Fruit fly (Drosophila melanogaster) whole organism, embryonic: ENCODE measurements around the gene Uba4.

Experiments
- Asciz ChIP-seq: fragments of 200-800 bp; sonication (Bioruptor generic); optimal IDR thresholded peaks from 2 replicates; lab custom pipeline; 2017; ENCODE audit warnings: missing biosample characterization, mild to moderate bottlenecking, missing genetic modification characterization, missing genetic modification reagents
- B-H2 ChIP-seq: fragments of 200-800 bp; sonication (Bioruptor generic); optimal IDR thresholded peaks from 2 replicates; lab custom pipeline; 2018; ENCODE audit warnings: missing biosample characterization, mild to moderate bottlenecking, missing genetic modification characterization
- CG10274 ChIP-seq: fragments of 200-800 bp; sonication (Bioruptor generic); optimal IDR thresholded peaks from 3 replicates; lab custom pipeline; 2017; ENCODE audit warnings: missing biosample characterization, mild to moderate bottlenecking, missing genetic modification characterization
- CG10959 ChIP-seq: fragments of 200-800 bp; sonication (Bioruptor generic); IDR thresholded peaks from 2 replicates; pipeline ENCODE4 v1.3.6; 2022; ENCODE audit warnings: missing biosample characterization, missing genetic modification characterization
- CG10979 ChIP-seq: fragments of 200-800 bp; sonication (Bioruptor generic); optimal IDR thresholded peaks from 2 replicates; lab custom pipeline; 2018; ENCODE audit warnings: missing biosample characterization, mild to moderate bottlenecking, missing genetic modification characterization, moderate library complexity
- CG11398 ChIP-seq: fragments of 200-800 bp; sonication (Bioruptor generic); optimal IDR thresholded peaks from 2 replicates; lab custom pipeline; 2016; ENCODE audit warnings: missing biosample characterization, missing genetic modification characterization
- CG11560 ChIP-seq: fragments of 200-800 bp; sonication (Bioruptor generic); IDR thresholded peaks from 3 replicates; pipeline ENCODE4 v1.3.6; 2022; ENCODE audit warnings: missing biosample characterization, missing genetic modification characterization
- CG13424 ChIP-seq: fragments of 200-800 bp; sonication (Bioruptor generic); optimal IDR thresholded peaks from 2 replicates; lab custom pipeline; 2019; ENCODE audit warnings: missing biosample characterization, mild to moderate bottlenecking, missing genetic modification characterization, moderate library complexity
- CG1602 ChIP-seq: fragments of 200-800 bp; sonication (Bioruptor generic); optimal IDR thresholded peaks from 3 replicates; lab custom pipeline; 2016; ENCODE audit warnings: missing biosample characterization, missing genetic modification characterization
- CG1647 ChIP-seq: fragments of 200-800 bp; sonication (Bioruptor generic); optimal IDR thresholded peaks from 3 replicates; lab custom pipeline; 2016; ENCODE audit warnings: missing biosample characterization, missing genetic modification characterization
- CG17359 ChIP-seq: fragments of 200-800 bp; sonication (Bioruptor generic); optimal IDR thresholded peaks from 3 replicates; lab custom pipeline; 2018; ENCODE audit warnings: missing biosample characterization, mild to moderate bottlenecking, missing genetic modification characterization, moderate library complexity
- CG18262 ChIP-seq: fragments of 200-800 bp; optimal IDR thresholded peaks from 3 replicates; lab custom pipeline; 2019; ENCODE audit warnings: missing biosample characterization, mild to moderate bottlenecking, missing genetic modification characterization, moderate library complexity
- CG2116 ChIP-seq: fragments of 200-800 bp; sonication (Bioruptor generic); optimal IDR thresholded peaks from 3 replicates; lab custom pipeline; 2018; ENCODE audit warnings: missing biosample characterization, mild to moderate bottlenecking, missing genetic modification characterization
- CG31365 ChIP-seq: fragments of 200-800 bp; sonication (Bioruptor generic); optimal IDR thresholded peaks from 2 replicates; lab custom pipeline; 2018; ENCODE audit warnings: missing biosample characterization, mild to moderate bottlenecking, missing genetic modification characterization
- CG4820 ChIP-seq: fragments of 200-800 bp; sonication (Bioruptor generic); optimal IDR thresholded peaks from 3 replicates; lab custom pipeline; 2016; ENCODE audit warnings: missing biosample characterization, missing genetic modification characterization
- CTCF ChIP-seq: fragments of 200-800 bp; sonication (Bioruptor generic); optimal IDR thresholded peaks from 2 replicates; lab custom pipeline; 2017; ENCODE audit warnings: missing biosample characterization, mild to moderate bottlenecking, missing genetic modification characterization, moderate library complexity
- Dip2 ChIP-seq: fragments of 200-800 bp; sonication (Bioruptor generic); IDR thresholded peaks from 2 replicates; pipeline ENCODE4 v1.3.6; 2022; ENCODE audit warnings: missing biosample characterization, missing genetic modification characterization
- Doc2 ChIP-seq: fragments of 200-800 bp; sonication (Bioruptor generic); IDR thresholded peaks from 2 replicates; pipeline ENCODE4 v1.3.6; 2022; ENCODE audit warnings: missing biosample characterization, missing genetic modification characterization
- Eip74EF ChIP-seq, 2 experiments: fragments of 200-800 bp in 1 of 2; fragments of >200 bp in 1 of 2; sonication (Bioruptor generic) in 1 of 2; optimal IDR thresholded peaks; 2 replicates each; lab custom pipeline; 2017 to 2019; ENCODE audit warnings: missing biosample characterization in 2 of 2, missing genetic modification characterization in 2 of 2, mild to moderate bottlenecking in 1 of 2, moderate library complexity in 1 of 2
- Fer1 ChIP-seq: fragments of 200-800 bp; sonication (Bioruptor generic); optimal IDR thresholded peaks from 2 replicates; lab custom pipeline; 2017; ENCODE audit warnings: missing biosample characterization, mild to moderate bottlenecking, missing genetic modification characterization
- Gsc ChIP-seq: fragments of 200-800 bp; sonication (Bioruptor generic); IDR thresholded peaks from 2 replicates; pipeline ENCODE4 v1.3.6; 2022; ENCODE audit warnings: missing biosample characterization, missing genetic modification characterization
- Gug ChIP-seq: fragments of 200-800 bp; sonication (Bioruptor generic); IDR thresholded peaks from 4 replicates; pipeline ENCODE4 v1.3.6; 2022; ENCODE audit warnings: missing biosample characterization, missing genetic modification characterization
- H2.0 ChIP-seq: fragments of 200-800 bp; sonication (Bioruptor generic); IDR thresholded peaks from 2 replicates; pipeline ENCODE4 v1.3.6; 2022; ENCODE audit warnings: missing biosample characterization, missing genetic modification characterization
- HHEX ChIP-seq: fragments of 200-800 bp; sonication (Bioruptor generic); optimal IDR thresholded peaks from 3 replicates; lab custom pipeline; 2017; ENCODE audit warnings: missing biosample characterization, mild to moderate bottlenecking, missing genetic modification characterization, missing genetic modification reagents
- HLH3B ChIP-seq: fragments of 200-800 bp; sonication (Bioruptor generic); IDR thresholded peaks from 2 replicates; pipeline ENCODE4 v1.3.6; 2022; ENCODE audit warnings: missing biosample characterization, missing genetic modification characterization
- HmgD ChIP-seq: fragments of 200-800 bp; sonication (Bioruptor generic); optimal IDR thresholded peaks from 3 replicates; lab custom pipeline; 2016; ENCODE audit warnings: missing biosample characterization, missing genetic modification characterization
- Mes4 ChIP-seq: fragments of 200-800 bp; sonication (Bioruptor generic); optimal IDR thresholded peaks from 2 replicates; lab custom pipeline; 2016; ENCODE audit warnings: missing biosample characterization, missing genetic modification characterization
- Mrtf ChIP-seq: fragments of 200-800 bp; sonication (Bioruptor generic); IDR thresholded peaks from 3 replicates; pipeline ENCODE4 v1.3.6; 2022; ENCODE audit warnings: missing biosample characterization, missing genetic modification characterization
- NFAT ChIP-seq: fragments of 200-800 bp; sonication (Bioruptor generic); IDR thresholded peaks from 2 replicates; pipeline ENCODE4 v1.3.6; 2022; ENCODE audit warnings: missing biosample characterization, missing genetic modification characterization
- Optix ChIP-seq: fragments of 200-800 bp; sonication (Bioruptor generic); IDR thresholded peaks from 3 replicates; pipeline ENCODE4 v1.3.6; 2022; ENCODE audit warnings: missing biosample characterization, missing genetic modification characterization
- Pdp1 ChIP-seq, 2 experiments: fragments of 200-800 bp; sonication (Bioruptor generic); optimal IDR thresholded peaks; 3 replicates each; lab custom pipeline; 2016; ENCODE audit warnings: missing biosample characterization in 2 of 2, missing genetic modification characterization in 2 of 2, mild to moderate bottlenecking in 1 of 2, moderate library complexity in 1 of 2
- Rfx ChIP-seq: fragments of 200-800 bp; sonication (Bioruptor generic); IDR thresholded peaks from 2 replicates; pipeline ENCODE4 v1.3.6; 2022; ENCODE audit warnings: missing biosample characterization, missing genetic modification characterization
- Side ChIP-seq: fragments of 200-800 bp; sonication (Bioruptor generic); optimal IDR thresholded peaks from 2 replicates; lab custom pipeline; 2016; ENCODE audit warnings: missing biosample characterization, missing genetic modification characterization
- Sox102F ChIP-seq: fragments of 200-800 bp; sonication (Bioruptor generic); optimal IDR thresholded peaks from 2 replicates; lab custom pipeline; 2018; ENCODE audit warnings: missing biosample characterization, mild to moderate bottlenecking, missing genetic modification characterization, moderate library complexity
- Ssrp ChIP-seq: fragments of 200-800 bp; sonication (Bioruptor generic); optimal IDR thresholded peaks from 2 replicates; lab custom pipeline; 2018; ENCODE audit warnings: missing biosample characterization, mild to moderate bottlenecking, missing genetic modification characterization, moderate library complexity
- ab ChIP-seq: fragments of 200-800 bp; sonication (Bioruptor generic); optimal IDR thresholded peaks from 2 replicates; lab custom pipeline; 2016; ENCODE audit warnings: missing biosample characterization, missing genetic modification characterization
- ap ChIP-seq: fragments of 200-800 bp; sonication (Bioruptor generic); IDR thresholded peaks from 2 replicates; pipeline ENCODE4 v1.3.6; 2022; ENCODE audit warnings: missing biosample characterization, missing genetic modification characterization
- bsh ChIP-seq, 2 experiments: fragments of 200-800 bp; sonication (Bioruptor generic); optimal IDR thresholded peaks; 2 replicates each; lab custom pipeline; 2017 to 2018; ENCODE audit warnings: mild to moderate bottlenecking in 2 of 2, missing biosample characterization in 2 of 2, missing genetic modification characterization in 2 of 2, moderate library complexity in 1 of 2
- chinmo ChIP-seq: fragments of 200-800 bp; sonication (Bioruptor generic); IDR thresholded peaks from 4 replicates; pipeline ENCODE4 v1.3.6; 2022; ENCODE audit warnings: missing biosample characterization, missing genetic modification characterization; ENCODE audit not compliant: partially characterized antibody
- ci ChIP-seq: fragments of 200-800 bp; sonication (Bioruptor generic); IDR thresholded peaks from 3 replicates; pipeline ENCODE4 v1.3.6; 2022; ENCODE audit warnings: missing biosample characterization, missing genetic modification characterization
- dati ChIP-seq: fragments of 200-800 bp; sonication (Bioruptor generic); IDR thresholded peaks from 2 replicates; pipeline ENCODE4 v1.3.6; 2022; ENCODE audit warnings: missing biosample characterization, missing genetic modification characterization
- eve ChIP-seq, 2 experiments: fragments of >200 bp; optimal IDR thresholded peaks; 2 replicates each; lab custom pipeline; 2017; ENCODE audit warnings: missing biosample characterization in 2 of 2, missing genetic modification characterization in 2 of 2
- gem ChIP-seq: fragments of 200-800 bp; sonication (Bioruptor generic); optimal IDR thresholded peaks from 2 replicates; lab custom pipeline; 2019; ENCODE audit warnings: missing biosample characterization, mild to moderate bottlenecking, missing genetic modification characterization, moderate library complexity
- grau ChIP-seq: fragments of 200-800 bp; optimal IDR thresholded peaks from 3 replicates; lab custom pipeline; 2019; ENCODE audit warnings: missing biosample characterization, mild to moderate bottlenecking, missing genetic modification characterization, moderate library complexity
- ind ChIP-seq: fragments of 200-800 bp; sonication (Bioruptor generic); optimal IDR thresholded peaks from 3 replicates; lab custom pipeline; 2016; ENCODE audit warnings: missing biosample characterization, missing genetic modification characterization
- insv ChIP-seq, 2 experiments: fragments of 200-800 bp; sonication (Bioruptor generic); optimal IDR thresholded peaks; 3 replicates each; lab custom pipeline; 2016 to 2018; ENCODE audit warnings: missing biosample characterization in 2 of 2, missing genetic modification characterization in 2 of 2
- lola ChIP-seq, 3 experiments: fragments of >200 bp in 2 of 3; fragments of 200-800 bp in 1 of 3; sonication (Bioruptor generic) in 1 of 3; optimal IDR thresholded peaks; 2 replicates each; lab custom pipeline; 2017 to 2019; ENCODE audit warnings: missing biosample characterization in 3 of 3, missing genetic modification characterization in 3 of 3, mild to moderate bottlenecking in 1 of 3, moderate library complexity in 1 of 3
- nerfin-2 ChIP-seq: fragments of 200-800 bp; sonication (Bioruptor generic); IDR thresholded peaks from 2 replicates; pipeline ENCODE4 v1.3.6; 2022; ENCODE audit warnings: missing biosample characterization, missing genetic modification characterization; ENCODE audit not compliant: partially characterized antibody
- nom ChIP-seq: fragments of 200-800 bp; sonication (Bioruptor generic); optimal IDR thresholded peaks from 2 replicates; lab custom pipeline; 2017; ENCODE audit warnings: missing biosample characterization, missing genetic modification characterization, mild to moderate bottlenecking, moderate library complexity, missing genetic modification reagents
- vnd ChIP-seq: fragments of 200-800 bp; sonication (Bioruptor generic); IDR thresholded peaks from 3 replicates; pipeline ENCODE4 v1.3.6; 2022; ENCODE audit warnings: missing biosample characterization, missing genetic modification characterization; ENCODE audit not compliant: partially characterized antibody

The Uba4 gene

dm6 chr2L:8473448-8473847 lies 43.8 kb upstream of the Uba4 start (continued):
- TF ChIP-seq Pdp1 (GFP tag; optimal IDR thresholded peaks at IDR 0.05; lab: Kevin White, UChicago) (peak in 1 of 2 experiments; percentile 22), nom (GFP tag; lab: Kevin White, UChicago) (peak; percentile 77), Mes4 (no peak), Asciz (GFP tag; lab: Kevin White, UChicago) (peak; percentile 13), ind (GFP tag; lab: Kevin White, UChicago) (peak; percentile 50), Optix (GFP tag; lab: Robert Waterston, UW) (peak; percentile 47; the same call in 1 of the 3 replicates), bsh (GFP tag; optimal IDR thresholded peaks at IDR 0.05; lab: Kevin White, UChicago) (peak; percentile 65 to 83), NFAT (peak; percentile 43; the same call in 1 of the 2 replicates), HHEX (GFP tag; lab: Kevin White, UChicago) (peak; percentile 68), CG11560 (peak; percentile 47; the same call in 1 of the 3 replicates), HLH3B (peak; percentile 36; the same call in 1 of the 2 replicates), Eip74EF (GFP tag; optimal IDR thresholded peaks at IDR 0.05; lab: Kevin White, UChicago) (peak in 1 of 2 experiments; percentile 30), CG4820 (GFP tag; lab: Kevin White, UChicago) (peak; percentile 35), nerfin-2 (no peak), Side (GFP tag; lab: Kevin White, UChicago) (no peak), CG2116 (GFP tag; lab: Kevin White, UChicago) (no peak), dati (GFP tag; lab: Robert Waterston, UW) (no peak), CG1647 (GFP tag; lab: Kevin White, UChicago) (peak; percentile 19), Mrtf (GFP tag; lab: Robert Waterston, UW) (0 out of 3 replicates have a peak, but pooled peaks have one; percentile 46), Gug (GFP tag; lab: Robert Waterston, UW) (peak; percentile 71), H2.0 (GFP tag; lab: Robert Waterston, UW) (peak; percentile 51; the same call in 1 of the 2 replicates), Ssrp (tag; lab: Kevin White, UChicago) (peak; percentile 59), CTCF (GFP tag; lab: Kevin White, UChicago) (no peak), ci (GFP tag; lab: Robert Waterston, UW) (peak; percentile 83), CG1602 (GFP tag; lab: Kevin White, UChicago) (peak; percentile 5), CG31365 (tag; lab: Kevin White, UChicago) (no peak), CG13424 (tag; lab: Kevin White, UChicago) (peak; percentile 37), Gsc (GFP tag; lab: Robert Waterston, UW) (0 out of 2 replicates have a peak, but pooled peaks have one; percentile 20), gem (peak; percentile 66), Doc2 (no peak), Rfx (GFP tag; lab: Robert Waterston, UW) (peak; percentile 61), Dip2 (GFP tag; lab: Robert Waterston, UW) (no peak), ab (GFP tag; lab: Kevin White, UChicago) (no peak), grau (tag; lab: Kevin White, UChicago) (peak; percentile 27), CG10274 (GFP tag; lab: Kevin White, UChicago) (no peak), CG10979 (tag; lab: Kevin White, UChicago) (peak; percentile 66), ap (GFP tag; lab: Robert Waterston, UW) (peak; percentile 45; the same call in 1 of the 2 replicates), B-H2 (GFP tag; lab: Kevin White, UChicago) (no peak), vnd (GFP tag; lab: Robert Waterston, UW) (no peak), Sox102F (GFP tag; lab: Kevin White, UChicago) (peak; percentile 50), chinmo (GFP tag; lab: Robert Waterston, UW) (no peak), CG17359 (tag; lab: Kevin White, UChicago) (peak; percentile 66), CG18262 (tag; lab: Kevin White, UChicago) (peak; percentile 59), eve (GFP tag; optimal IDR thresholded peaks at IDR 0.05; lab: Kevin White, UChicago) (no peak), CG11398 (GFP tag; lab: Kevin White, UChicago) (no peak), HmgD (GFP tag; lab: Kevin White, UChicago) (no peak), insv (GFP tag; optimal IDR thresholded peaks at IDR 0.05; lab: Kevin White, UChicago) (no peak), Fer1 (GFP tag; lab: Kevin White, UChicago) (no peak), CG10959 (GFP tag; lab: Robert Waterston, UW) (no peak), lola (GFP tag; optimal IDR thresholded peaks at IDR 0.05; lab: Kevin White, UChicago) (peak in 1 of 3 experiments; percentile 63)
